Worm (Caenorhabditis elegans) whole organism, midembryonic: ENCODE measurements around the gene cdh-3.

Experiments
- ref-1 ChIP-seq: fragments of 200-800 bp; sonication (Bioruptor generic); conservative IDR thresholded peaks from 2 replicates; pipeline ENCODE4 v1.3.6; 2022; ENCODE audit warnings: missing genetic modification reagents, missing genetic modification characterization, missing compliant biosample characterization
- tab-1 ChIP-seq: fragments of 200-800 bp; sonication (Bioruptor generic); IDR thresholded peaks from 2 replicates; pipeline ENCODE4 v1.3.6; 2022; ENCODE audit warnings: missing genetic modification characterization, missing compliant biosample characterization
- ztf-23 ChIP-seq: fragments of 200-800 bp; sonication (Bioruptor generic); IDR thresholded peaks from 2 replicates; pipeline ENCODE4 v1.3.6; 2022; ENCODE audit warnings: missing genetic modification reagents, missing genetic modification characterization, missing compliant biosample characterization

DNA sequence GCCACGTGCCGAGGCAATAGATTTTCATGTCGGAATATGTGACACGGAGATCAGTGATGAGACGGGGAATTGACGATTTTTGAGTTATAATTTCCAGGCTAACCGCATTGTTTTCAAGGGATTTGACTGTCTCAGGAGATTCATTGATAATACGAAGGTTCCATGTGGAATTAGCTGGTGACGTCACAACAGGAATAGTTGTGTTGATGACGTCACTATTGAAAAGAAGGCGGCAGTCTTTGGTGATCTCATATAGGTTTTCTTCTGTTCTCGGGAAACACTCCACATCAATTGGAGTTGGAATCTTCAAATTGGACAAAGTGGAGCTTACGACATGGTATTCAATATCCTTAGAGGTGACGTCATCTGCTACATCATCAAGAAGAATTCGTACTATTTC, 11.1 kb downstream of the cdh-3 start:
- TF ChIP-seq tab-1 (GFP tag; lab: Robert Waterston, UW) (no peak), ztf-23 (GFP tag; lab: Robert Waterston, UW) (no peak), ref-1 (GFP tag; lab: Robert Waterston, UW) (no peak)
